Fruit fly (Drosophila melanogaster): ENCODE results near the gene Tom70.
"Not testable (repeated sequence)": the region's sequence is repeated elsewhere in the genome, so short reads cannot be mapped to it uniquely, and the experiment has no call there.

dm6 chr2L:11999240-11999704, 39.0 kb downstream of the Tom70 start, which contains the start of the genes CG18787 and Nfs1:
- TF ChIP-seq Hr39 (GFP tag; optimal IDR thresholded peaks at IDR 0.05); CG16779 (tag; optimal IDR thresholded peaks at IDR 0.05); CG11902 (GFP tag; optimal IDR thresholded peaks at IDR 0.05); Lpt (GFP tag; optimal IDR thresholded peaks at IDR 0.05); CG8632 (GFP tag; optimal IDR thresholded peaks at IDR 0.05); CG6854 (GFP tag; optimal IDR thresholded peaks at IDR 0.05); CG6808 (GFP tag; optimal IDR thresholded peaks at IDR 0.05); cyc (GFP tag; optimal IDR thresholded peaks at IDR 0.05); Blimp-1 (GFP tag; optimal IDR thresholded peaks at IDR 0.05); Gug (GFP tag; IDR thresholded peaks at IDR 0.05): not testable (repeated sequence)

Measured in whole organism, prepupa.